Worm (Caenorhabditis elegans) whole organism, L1 larva: ENCODE data around the gene col-142.

Source experiments
- alr-1 ChIP-seq: fragments of 200-800 bp; sonication (Bioruptor generic); optimal IDR thresholded peaks from 2 replicates; lab custom pipeline; 2018; ENCODE audit warnings: borderline replicate concordance, mild to moderate bottlenecking, missing genetic modification characterization, missing compliant biosample characterization
- irx-1 ChIP-seq: sonication (generic microtip); optimal IDR thresholded peaks from 2 replicates; lab custom pipeline; 2016; ENCODE audit warnings: missing genetic modification characterization, missing compliant biosample characterization
- mdl-1 ChIP-seq, 2 experiments: fragments of 150-350 bp; optimal IDR thresholded peaks; 2 replicates each; lab custom pipeline; 2014 to 2017; ENCODE audit warnings: missing biosample characterization in 2 of 2, missing genetic modification characterization in 2 of 2, inconsistent platforms in 1 of 2
- nhr-237 ChIP-seq: fragments of 150-350 bp; optimal IDR thresholded peaks from 2 replicates; lab custom pipeline; 2014; ENCODE audit warnings: missing biosample characterization, missing genetic modification characterization
- snpc-4 ChIP-seq: fragments of 150-350 bp; optimal IDR thresholded peaks from 2 replicates; lab custom pipeline; 2014; ENCODE audit warnings: missing biosample characterization, missing genetic modification characterization
- ztf-11 ChIP-seq, 2 experiments: sonication (generic microtip); optimal IDR thresholded peaks; 2 replicates each; lab custom pipeline; 2016 to 2017; ENCODE audit warnings: missing genetic modification characterization in 2 of 2, missing biosample characterization in 1 of 2, missing compliant biosample characterization in 1 of 2

DNA sequence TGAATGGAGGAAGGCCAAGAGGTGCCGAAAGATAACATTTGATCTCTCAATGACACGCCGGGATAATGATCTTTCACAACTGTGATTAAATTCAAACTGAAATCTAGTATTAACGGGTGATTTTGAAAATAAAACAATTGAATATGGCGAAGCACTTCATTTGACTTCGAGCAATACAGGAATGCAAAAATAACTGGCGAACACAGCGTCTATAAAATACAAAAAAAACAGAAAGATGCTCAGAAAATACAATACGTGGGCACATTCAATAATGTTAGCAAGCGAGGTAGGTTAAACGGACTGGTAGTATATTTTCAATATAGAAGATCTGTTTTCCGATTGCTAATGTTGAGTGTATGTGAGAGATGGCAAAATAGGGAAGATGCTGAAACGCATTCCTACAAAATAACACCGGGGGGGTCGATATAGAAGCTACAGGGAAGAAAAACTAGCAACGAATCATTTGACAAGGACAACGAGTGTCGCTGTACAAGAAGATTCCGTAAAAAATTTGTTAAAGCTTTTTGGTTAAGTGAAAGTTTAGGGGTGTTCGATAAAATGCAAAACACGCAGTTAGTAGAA, 47.8 kb upstream of the col-142 start:
- TF ChIP-seq nhr-237 (tag; lab: Kevin White, UChicago) (no peak), mdl-1 (tag; optimal IDR thresholded peaks at IDR 0.05; lab: Kevin White, UChicago) (no peak), snpc-4 (tag; lab: Kevin White, UChicago) (no peak), alr-1 (no peak), irx-1 (tag; lab: Kevin White, UChicago) (no peak), ztf-11 (tag; optimal IDR thresholded peaks at IDR 0.05; lab: Kevin White, UChicago) (no peak)
